Worm (Caenorhabditis elegans) whole organism, L1 larva: ENCODE results near the gene pot-1.

Source experiments
- C34B4.2 ChIP-seq: sonication (generic microtip); optimal IDR thresholded peaks from 2 replicates; lab custom pipeline; 2017; ENCODE audit warnings: mild to moderate bottlenecking, missing genetic modification characterization, missing compliant biosample characterization
- F16B12.6 ChIP-seq: fragments of 150-350 bp; optimal IDR thresholded peaks from 2 replicates; lab custom pipeline; 2014; ENCODE audit warnings: missing biosample characterization, missing genetic modification characterization
- aha-1 ChIP-seq: fragments of 150-350 bp; optimal IDR thresholded peaks from 2 replicates; lab custom pipeline; 2014; ENCODE audit warnings: missing biosample characterization, missing genetic modification characterization
- aly-2 ChIP-seq: fragments of 150-350 bp; optimal IDR thresholded peaks from 2 replicates; lab custom pipeline; 2014; ENCODE audit warnings: missing biosample characterization, missing genetic modification characterization
- ama-1 ChIP-seq: fragments of 150-350 bp; optimal IDR thresholded peaks from 2 replicates; lab custom pipeline; 2014
- blmp-1 ChIP-seq: fragments of 150-350 bp; optimal IDR thresholded peaks from 2 replicates; lab custom pipeline; 2014; ENCODE audit warnings: missing biosample characterization, missing genetic modification characterization
- ces-1 ChIP-seq: fragments of 150-350 bp; optimal IDR thresholded peaks from 2 replicates; lab custom pipeline; 2014; ENCODE audit warnings: missing biosample characterization, missing genetic modification reagents, missing genetic modification characterization
- efl-3 ChIP-seq: fragments of 200-800 bp; sonication (Bioruptor generic); optimal IDR thresholded peaks from 2 replicates; lab custom pipeline; 2018; ENCODE audit warnings: mild to moderate bottlenecking, missing genetic modification characterization, missing compliant biosample characterization
- egl-13 ChIP-seq: sonication (generic microtip); optimal IDR thresholded peaks from 2 replicates; lab custom pipeline; 2016; ENCODE audit warnings: missing genotype, missing genetic modification reagents, missing genetic modification characterization, missing compliant biosample characterization
- egl-27 ChIP-seq, 2 experiments: fragments of 150-350 bp in 1 of 2; sonication (generic microtip); optimal IDR thresholded peaks; 3 replicates each; lab custom pipeline; 2017 to 2018; ENCODE audit warnings: missing biosample characterization in 2 of 2, missing genetic modification characterization in 2 of 2, missing genetic modification reagents in 2 of 2
- elt-2 ChIP-seq: sonication (generic microtip); optimal IDR thresholded peaks from 2 replicates; lab custom pipeline; 2016; ENCODE audit warnings: missing genetic modification characterization, mild to moderate bottlenecking, inconsistent platforms, missing compliant biosample characterization, missing genetic modification reagents
- ets-5 ChIP-seq: fragments of 200-800 bp; sonication (Bioruptor generic); IDR thresholded peaks from 2 replicates; pipeline ENCODE4 v1.3.6; 2022; ENCODE audit warnings: missing genetic modification characterization, missing compliant biosample characterization
- fkh-4 ChIP-seq: sonication (generic microtip); optimal IDR thresholded peaks from 2 replicates; lab custom pipeline; 2016; ENCODE audit warnings: missing compliant biosample characterization, missing genetic modification characterization, borderline replicate concordance
- fos-1 ChIP-seq: fragments of 150-350 bp; optimal IDR thresholded peaks from 2 replicates; lab custom pipeline; 2014; ENCODE audit warnings: missing biosample characterization, missing genetic modification characterization
- hlh-17 ChIP-seq: fragments of 200-800 bp; sonication (Bioruptor generic); optimal IDR thresholded peaks from 2 replicates; lab custom pipeline; 2018; ENCODE audit warnings: missing genetic modification characterization, mild to moderate bottlenecking, missing compliant biosample characterization, moderate library complexity, borderline replicate concordance
- hlh-4 ChIP-seq: sonication (generic microtip); optimal IDR thresholded peaks from 2 replicates; lab custom pipeline; 2016; ENCODE audit warnings: mild to moderate bottlenecking, missing genetic modification characterization, missing compliant biosample characterization
- isw-1 ChIP-seq: fragments of 200-800 bp; sonication (Bioruptor generic); IDR thresholded peaks from 2 replicates; pipeline ENCODE4 v1.3.6; 2022; ENCODE audit warnings: missing genetic modification characterization, missing compliant biosample characterization
- lin-15B ChIP-seq: fragments of 150-350 bp; sonication (generic microtip); optimal IDR thresholded peaks from 3 replicates; lab custom pipeline; 2014; ENCODE audit warnings: missing biosample characterization, missing genetic modification characterization
- lir-3 ChIP-seq: sonication (generic microtip); optimal IDR thresholded peaks from 2 replicates; lab custom pipeline; 2016; ENCODE audit warnings: mild to moderate bottlenecking, missing genetic modification characterization, moderate library complexity, missing compliant biosample characterization; ENCODE audit not compliant: poor library complexity
- lsy-2 ChIP-seq, 2 experiments: fragments of 150-350 bp; optimal IDR thresholded peaks; 2 replicates each; lab custom pipeline; 2014; ENCODE audit warnings: missing biosample characterization in 2 of 2, missing genetic modification characterization in 2 of 2
- mab-9 ChIP-seq: fragments of 200-800 bp; sonication (Bioruptor generic); IDR thresholded peaks from 2 replicates; pipeline ENCODE4 v1.3.6; 2022; ENCODE audit warnings: missing genetic modification reagents, missing genetic modification characterization, missing compliant biosample characterization
- mdl-1 ChIP-seq, 2 experiments: fragments of 150-350 bp; optimal IDR thresholded peaks; 2 replicates each; lab custom pipeline; 2014 to 2017; ENCODE audit warnings: missing biosample characterization in 2 of 2, missing genetic modification characterization in 2 of 2, inconsistent platforms in 1 of 2
- mep-1 ChIP-seq: fragments of 150-350 bp; optimal IDR thresholded peaks from 2 replicates; lab custom pipeline; 2014; ENCODE audit warnings: missing biosample characterization, missing genetic modification characterization
- nhr-11 ChIP-seq: fragments of 150-350 bp; optimal IDR thresholded peaks from 2 replicates; lab custom pipeline; 2014; ENCODE audit warnings: missing biosample characterization, missing genetic modification characterization
- nhr-12 ChIP-seq: sonication (generic microtip); optimal IDR thresholded peaks from 2 replicates; lab custom pipeline; 2017; ENCODE audit warnings: missing biosample characterization, missing genetic modification characterization
- nhr-20 ChIP-seq: sonication (generic microtip); optimal IDR thresholded peaks from 2 replicates; lab custom pipeline; 2016; ENCODE audit warnings: mild to moderate bottlenecking, missing genetic modification characterization, missing compliant biosample characterization
- nhr-28 ChIP-seq: fragments of 150-350 bp; optimal IDR thresholded peaks from 2 replicates; lab custom pipeline; 2014; ENCODE audit warnings: missing biosample characterization, missing genetic modification characterization
- nhr-47 ChIP-seq: sonication (generic microtip); optimal IDR thresholded peaks from 2 replicates; lab custom pipeline; 2016; ENCODE audit warnings: mild to moderate bottlenecking, missing genetic modification characterization, moderate library complexity, missing compliant biosample characterization
- nhr-77 ChIP-seq: fragments of 150-350 bp; optimal IDR thresholded peaks from 2 replicates; lab custom pipeline; 2014; ENCODE audit warnings: missing biosample characterization, missing genetic modification characterization
- nhr-85 ChIP-seq: sonication (generic microtip); peaks from one replicate; lab custom pipeline; 2016; ENCODE audit warnings: missing genetic modification characterization, inconsistent platforms, missing compliant biosample characterization
- nhr-90 ChIP-seq: sonication (generic microtip); optimal IDR thresholded peaks from 2 replicates; lab custom pipeline; 2016; ENCODE audit warnings: mild to moderate bottlenecking, missing genetic modification characterization, missing compliant biosample characterization; ENCODE audit not compliant: poor library complexity
- pag-3 ChIP-seq: sonication (generic microtip); optimal IDR thresholded peaks from 2 replicates; lab custom pipeline; 2017; ENCODE audit warnings: missing genetic modification characterization, mild to moderate bottlenecking, missing compliant biosample characterization, antibody characterized with exemption, borderline replicate concordance; ENCODE audit not compliant: insufficient read depth
- pax-3 ChIP-seq: fragments of 200-800 bp; sonication (Bioruptor generic); optimal IDR thresholded peaks from 2 replicates; lab custom pipeline; 2018; ENCODE audit warnings: mild to moderate bottlenecking, missing genetic modification characterization, moderate library complexity, missing compliant biosample characterization
- rnt-1 ChIP-seq: sonication (generic microtip); optimal IDR thresholded peaks from 2 replicates; lab custom pipeline; 2016; ENCODE audit warnings: mild to moderate bottlenecking, missing genetic modification characterization, moderate library complexity, missing compliant biosample characterization
- skn-1 ChIP-seq: fragments of 150-350 bp; optimal IDR thresholded peaks from 2 replicates; lab custom pipeline; 2014; ENCODE audit warnings: missing biosample characterization, missing genetic modification characterization
- snpc-4 ChIP-seq: fragments of 150-350 bp; optimal IDR thresholded peaks from 2 replicates; lab custom pipeline; 2014; ENCODE audit warnings: missing biosample characterization, missing genetic modification characterization
- sox-4 ChIP-seq: sonication (generic microtip); optimal IDR thresholded peaks from 2 replicates; lab custom pipeline; 2016; ENCODE audit warnings: missing genetic modification characterization, missing compliant biosample characterization
- sptf-1 ChIP-seq: fragments of 150-350 bp; optimal IDR thresholded peaks from 2 replicates; lab custom pipeline; 2014; ENCODE audit warnings: missing biosample characterization, missing genetic modification characterization
- tbx-2 ChIP-seq: sonication (generic microtip); optimal IDR thresholded peaks from 2 replicates; lab custom pipeline; 2016; ENCODE audit warnings: missing genetic modification characterization, missing compliant biosample characterization
- tlp-1 ChIP-seq: fragments of 150-350 bp; optimal IDR thresholded peaks from 2 replicates; lab custom pipeline; 2014; ENCODE audit warnings: missing biosample characterization, missing genetic modification characterization
- unc-130 ChIP-seq: fragments of 150-350 bp; optimal IDR thresholded peaks from 2 replicates; lab custom pipeline; 2017; ENCODE audit warnings: missing biosample characterization, missing genetic modification characterization, inconsistent platforms
- unc-98 ChIP-seq: fragments of 200-800 bp; sonication (Bioruptor generic); IDR thresholded peaks from 2 replicates; pipeline ENCODE4 v1.3.6; 2022; ENCODE audit warnings: missing genetic modification characterization, missing compliant biosample characterization
- zag-1 ChIP-seq: fragments of 150-350 bp; optimal IDR thresholded peaks from 2 replicates; lab custom pipeline; 2014; ENCODE audit warnings: missing biosample characterization, missing genetic modification characterization
- ztf-11 ChIP-seq, 2 experiments: sonication (generic microtip); optimal IDR thresholded peaks; 2 replicates each; lab custom pipeline; 2016 to 2017; ENCODE audit warnings: missing genetic modification characterization in 2 of 2, missing biosample characterization in 1 of 2, missing compliant biosample characterization in 1 of 2

pot-1 gene

ce11 chrIII:7181822-7182221 lies 48.3 kb upstream of the pot-1 start, which contains the start of gene epg-4 (continued):
- TF ChIP-seq lin-15B (tag; lab: Kevin White, UChicago), result no peak
- TF ChIP-seq isw-1 (GFP tag; lab: Robert Waterston, UW), result no peak; the same call in 1 of the 2 replicates
- no peak for TF ChIP-seq aly-2 (tag; lab: Kevin White, UChicago)
- no peak for TF ChIP-seq pax-3 (tag; lab: Kevin White, UChicago)
- no peak for TF ChIP-seq unc-98 (GFP tag; lab: Robert Waterston, UW)
- TF ChIP-seq egl-27 (tag; optimal IDR thresholded peaks at IDR 0.05; lab: Kevin White, UChicago), result no peak
- TF ChIP-seq ztf-11 (tag; optimal IDR thresholded peaks at IDR 0.05; lab: Kevin White, UChicago), result no peak
- no peak for TF ChIP-seq egl-13
- TF ChIP-seq nhr-11 (tag; lab: Kevin White, UChicago), result no peak
- TF ChIP-seq aha-1 (tag; lab: Kevin White, UChicago), result no peak
- no peak for TF ChIP-seq elt-2 (tag; lab: Kevin White, UChicago)
- no peak for TF ChIP-seq mab-9 (GFP tag; lab: Robert Waterston, UW)
- no peak for TF ChIP-seq pag-3 (tag; lab: Kevin White, UChicago)
- no peak for TF ChIP-seq C34B4.2 (tag; lab: Kevin White, UChicago)
- no peak for TF ChIP-seq sptf-1 (tag; lab: Kevin White, UChicago)
- no peak for TF ChIP-seq snpc-4 (tag; lab: Kevin White, UChicago)
- peak; percentile 33 for TF ChIP-seq blmp-1
- no peak for TF ChIP-seq sox-4 (tag; lab: Kevin White, UChicago)
- TF ChIP-seq fos-1 (tag; lab: Kevin White, UChicago), result no peak
- no peak for TF ChIP-seq hlh-4 (tag; lab: Kevin White, UChicago)
- TF ChIP-seq nhr-47 (tag; lab: Kevin White, UChicago), result no peak
- no peak for TF ChIP-seq efl-3 (GFP tag; lab: Kevin White, UChicago)
- TF ChIP-seq tlp-1, result no peak
- peak in 1 of 2 experiments; percentile 69 for TF ChIP-seq lsy-2 (tag; optimal IDR thresholded peaks at IDR 0.05; lab: Kevin White, UChicago)
- no peak for TF ChIP-seq mep-1 (tag; lab: Kevin White, UChicago)
- TF ChIP-seq ces-1 (GFP tag; lab: Kevin White, UChicago), result no peak
- TF ChIP-seq nhr-77 (tag; lab: Kevin White, UChicago), result peak; percentile 3
- TF ChIP-seq skn-1 (tag; lab: Kevin White, UChicago), result peak; percentile 47
- peak; percentile 22 for TF ChIP-seq unc-130 (tag; lab: Kevin White, UChicago)
- peak; percentile 36 for TF ChIP-seq nhr-85 (tag; lab: Kevin White, UChicago)
- TF ChIP-seq nhr-28, result no peak
- no peak for TF ChIP-seq lir-3 (tag; lab: Kevin White, UChicago)
- peak in 1 of 2 experiments; percentile 22 for TF ChIP-seq mdl-1 (tag; optimal IDR thresholded peaks at IDR 0.05; lab: Kevin White, UChicago)
- TF ChIP-seq ets-5 (GFP tag; lab: Robert Waterston, UW), result no peak
- no peak for TF ChIP-seq tbx-2 (tag; lab: Kevin White, UChicago)
- no peak for TF ChIP-seq zag-1 (tag; lab: Kevin White, UChicago)
- TF ChIP-seq nhr-20 (tag; lab: Kevin White, UChicago), result peak; percentile 15
- TF ChIP-seq rnt-1 (tag; lab: Kevin White, UChicago), result no peak
- no peak for TF ChIP-seq fkh-4
- TF ChIP-seq hlh-17, result no peak

ce11 chrIII:7180613-7181012 lies 47.1 kb upstream of the pot-1 start, which contains the start of gene ndab-2:
TSS of gene ndab-2 (plus strand) at chrIII:7180752.
- TF ChIP-seq F16B12.6 (tag; lab: Kevin White, UChicago) (no peak), ama-1 (lab: Kevin White, UChicago) (peak; percentile 41), nhr-12 (tag; lab: Kevin White, UChicago) (no peak), C34B4.2 (tag; lab: Kevin White, UChicago) (no peak), isw-1 (GFP tag; lab: Robert Waterston, UW) (no peak), lsy-2 (tag; optimal IDR thresholded peaks at IDR 0.05; lab: Kevin White, UChicago) (peak in 1 of 2 experiments; percentile 28), fos-1 (tag; lab: Kevin White, UChicago) (no peak), nhr-90 (tag; lab: Kevin White, UChicago) (peak; percentile 5), rnt-1 (tag; lab: Kevin White, UChicago) (no peak), nhr-47 (tag; lab: Kevin White, UChicago) (peak; percentile 18), ets-5 (GFP tag; lab: Robert Waterston, UW) (no peak)
